Worm (Caenorhabditis elegans) whole organism, L2 larva: Measurements from ENCODE around the gene F16B12.7.

Source experiments
- C34F6.9 ChIP-seq: fragments of 150-350 bp; optimal IDR thresholded peaks from 2 replicates; lab custom pipeline; 2014; ENCODE audit warnings: missing biosample characterization, missing genetic modification characterization
- R02D3.7 ChIP-seq: fragments of 150-350 bp; optimal IDR thresholded peaks from 2 replicates; lab custom pipeline; 2014; ENCODE audit warnings: missing biosample characterization, missing genetic modification characterization
- Y55F3AM.14 ChIP-seq: fragments of 200-800 bp; sonication (Bioruptor generic); optimal IDR thresholded peaks from 2 replicates; lab custom pipeline; 2018; ENCODE audit warnings: mild to moderate bottlenecking, missing genetic modification characterization, missing compliant biosample characterization
- ZK546.5 ChIP-seq: sonication (generic microtip); optimal IDR thresholded peaks from 2 replicates; lab custom pipeline; 2017; ENCODE audit warnings: missing biosample characterization, missing genetic modification characterization
- alr-1 ChIP-seq: fragments of 150-350 bp; optimal IDR thresholded peaks from 2 replicates; lab custom pipeline; 2014; ENCODE audit warnings: missing biosample characterization, missing genetic modification characterization
- aly-2 ChIP-seq: fragments of 150-350 bp; optimal IDR thresholded peaks from 2 replicates; lab custom pipeline; 2014; ENCODE audit warnings: missing biosample characterization, missing genetic modification characterization
- blmp-1 ChIP-seq: sonication (generic microtip); optimal IDR thresholded peaks from 2 replicates; lab custom pipeline; 2017; ENCODE audit warnings: missing genetic modification characterization, mild to moderate bottlenecking, missing compliant biosample characterization, antibody characterized with exemption, moderate library complexity; ENCODE audit not compliant: insufficient read depth
- ceh-16 ChIP-seq: fragments of 150-350 bp; optimal IDR thresholded peaks from 2 replicates; lab custom pipeline; 2014; ENCODE audit warnings: missing biosample characterization, missing genetic modification characterization
- crh-2 ChIP-seq: sonication (generic microtip); optimal IDR thresholded peaks from 2 replicates; lab custom pipeline; 2017; ENCODE audit warnings: missing biosample characterization, missing genetic modification characterization
- egl-27 ChIP-seq: sonication (generic microtip); optimal IDR thresholded peaks from 3 replicates; lab custom pipeline; 2017; ENCODE audit warnings: missing biosample characterization, missing genetic modification reagents, missing genetic modification characterization
- elt-1 ChIP-seq: fragments of 150-350 bp; optimal IDR thresholded peaks from 2 replicates; lab custom pipeline; 2014; ENCODE audit warnings: missing biosample characterization, missing genetic modification characterization
- elt-3 ChIP-seq: sonication (generic microtip); optimal IDR thresholded peaks from 2 replicates; lab custom pipeline; 2017; ENCODE audit warnings: missing biosample characterization, missing genetic modification characterization
- fos-1 ChIP-seq: fragments of 150-350 bp; optimal IDR thresholded peaks from 2 replicates; lab custom pipeline; 2014; ENCODE audit warnings: missing biosample characterization, missing genetic modification characterization
- gmeb-1 ChIP-seq: fragments of 150-350 bp; optimal IDR thresholded peaks from 2 replicates; lab custom pipeline; 2014; ENCODE audit warnings: missing biosample characterization, missing genetic modification characterization
- lin-11 ChIP-seq: fragments of 150-350 bp; sonication (generic microtip); optimal IDR thresholded peaks from 2 replicates; lab custom pipeline; 2014; ENCODE audit warnings: missing biosample characterization, missing genetic modification characterization, inconsistent platforms, mixed read lengths
- lin-13 ChIP-seq: fragments of 150-350 bp; optimal IDR thresholded peaks from 2 replicates; lab custom pipeline; 2014; ENCODE audit warnings: missing biosample characterization, missing genetic modification reagents, missing genetic modification characterization
- lin-39 ChIP-seq: fragments of 150-350 bp; optimal IDR thresholded peaks from 2 replicates; lab custom pipeline; 2014; ENCODE audit warnings: missing biosample characterization, missing genetic modification reagents, missing genetic modification characterization
- mab-5 ChIP-seq: fragments of 150-350 bp; optimal IDR thresholded peaks from 2 replicates; lab custom pipeline; 2014; ENCODE audit warnings: missing biosample characterization, missing genetic modification characterization
- mbf-1 ChIP-seq: sonication (generic microtip); optimal IDR thresholded peaks from 2 replicates; lab custom pipeline; 2017; ENCODE audit warnings: missing biosample characterization, missing genetic modification characterization
- nhr-10 ChIP-seq: sonication (generic microtip); optimal IDR thresholded peaks from 2 replicates; lab custom pipeline; 2017; ENCODE audit warnings: missing biosample characterization, missing genetic modification characterization
- nhr-11 ChIP-seq: fragments of 150-350 bp; optimal IDR thresholded peaks from 2 replicates; lab custom pipeline; 2014; ENCODE audit warnings: missing biosample characterization, missing genetic modification characterization
- nhr-12 ChIP-seq: fragments of 150-350 bp; optimal IDR thresholded peaks from 2 replicates; lab custom pipeline; 2014; ENCODE audit warnings: missing biosample characterization, missing genetic modification characterization
- nhr-129 ChIP-seq: fragments of 150-350 bp; optimal IDR thresholded peaks from 2 replicates; lab custom pipeline; 2014; ENCODE audit warnings: missing biosample characterization, missing genetic modification characterization
- nhr-21 ChIP-seq: fragments of 150-350 bp; optimal IDR thresholded peaks from 2 replicates; lab custom pipeline; 2014; ENCODE audit warnings: missing biosample characterization, missing genetic modification characterization
- nhr-23 ChIP-seq: fragments of 150-350 bp; optimal IDR thresholded peaks from 2 replicates; lab custom pipeline; 2014; ENCODE audit warnings: missing biosample characterization, missing genetic modification reagents, missing genetic modification characterization
- nhr-237 ChIP-seq: fragments of 150-350 bp; optimal IDR thresholded peaks from 2 replicates; lab custom pipeline; 2014; ENCODE audit warnings: missing biosample characterization, missing genetic modification characterization
- nhr-25 ChIP-seq: fragments of 150-350 bp; sonication (generic microtip); optimal IDR thresholded peaks from 3 replicates; lab custom pipeline; 2014; ENCODE audit warnings: missing biosample characterization, missing genetic modification characterization
- nhr-6 ChIP-seq: fragments of 150-350 bp; optimal IDR thresholded peaks from 2 replicates; lab custom pipeline; 2014; ENCODE audit warnings: missing biosample characterization, missing genetic modification characterization
- nhr-77 ChIP-seq: fragments of 150-350 bp; optimal IDR thresholded peaks from 2 replicates; lab custom pipeline; 2014; ENCODE audit warnings: missing biosample characterization, missing genetic modification characterization
- peb-1 ChIP-seq: fragments of 150-350 bp; optimal IDR thresholded peaks from 2 replicates; lab custom pipeline; 2014; ENCODE audit warnings: missing biosample characterization, missing genetic modification characterization
- sem-4 ChIP-seq: fragments of 150-350 bp; optimal IDR thresholded peaks from 2 replicates; lab custom pipeline; 2014; ENCODE audit warnings: missing biosample characterization, missing genetic modification reagents, missing genetic modification characterization
- skn-1 ChIP-seq: sonication (generic microtip); optimal IDR thresholded peaks from 2 replicates; lab custom pipeline; 2017; ENCODE audit warnings: missing biosample characterization, missing genetic modification characterization
- sma-3 ChIP-seq: sonication (generic microtip); optimal IDR thresholded peaks from 2 replicates; lab custom pipeline; 2016; ENCODE audit warnings: missing genetic modification reagents, missing genetic modification characterization, missing compliant biosample characterization
- sma-9 ChIP-seq, 2 experiments: fragments of 150-350 bp in 1 of 2; sonication (generic microtip) in 1 of 2; optimal IDR thresholded peaks; 2 replicates each; lab custom pipeline; 2014 to 2016; ENCODE audit warnings: missing genetic modification characterization in 2 of 2, mild to moderate bottlenecking in 1 of 2, missing biosample characterization in 1 of 2, missing compliant biosample characterization in 1 of 2, missing genetic modification reagents in 1 of 2, moderate library complexity in 1 of 2
- snpc-4 ChIP-seq: fragments of 150-350 bp; optimal IDR thresholded peaks from 2 replicates; lab custom pipeline; 2014; ENCODE audit warnings: missing biosample characterization, missing genetic modification characterization
- unc-39 ChIP-seq: fragments of 150-350 bp; optimal IDR thresholded peaks from 2 replicates; lab custom pipeline; 2014; ENCODE audit warnings: missing biosample characterization, missing genetic modification characterization
- unc-55 ChIP-seq: fragments of 150-350 bp; sonication (generic microtip); optimal IDR thresholded peaks from 3 replicates; lab custom pipeline; 2014; ENCODE audit warnings: missing biosample characterization, missing genetic modification reagents, missing genetic modification characterization
- unc-62 ChIP-seq: fragments of 150-350 bp; optimal IDR thresholded peaks from 2 replicates; lab custom pipeline; 2014; ENCODE audit warnings: missing biosample characterization, missing genetic modification reagents, missing genetic modification characterization
- zag-1 ChIP-seq: fragments of 150-350 bp; optimal IDR thresholded peaks from 2 replicates; lab custom pipeline; 2014; ENCODE audit warnings: missing biosample characterization, missing genetic modification characterization
- ztf-1 ChIP-seq: fragments of 200-800 bp; sonication (Bioruptor generic); conservative IDR thresholded peaks from 2 replicates; pipeline ENCODE4 v1.3.6; 2022; ENCODE audit warnings: missing genetic modification characterization, missing compliant biosample characterization
- ztf-11 ChIP-seq: sonication (generic microtip); optimal IDR thresholded peaks from 2 replicates; lab custom pipeline; 2017; ENCODE audit warnings: missing biosample characterization, missing genetic modification characterization
- ztf-4 ChIP-seq: fragments of 150-350 bp; optimal IDR thresholded peaks from 2 replicates; lab custom pipeline; 2014; ENCODE audit warnings: missing biosample characterization, missing genetic modification characterization

F16B12.7 gene

ce11 chrX:14134244-14134643, 25.9 kb downstream of the F16B12.7 start, which contains the start of gene F28H6.8:
Gene F28H6.8 (minus strand): TSS chrX:14134344.
- TF ChIP-seq nhr-10 (tag; lab: Kevin White, UChicago) (no peak), blmp-1 (tag; lab: Kevin White, UChicago) (no peak), ztf-4 (no peak), lin-11 (tag; lab: Kevin White, UChicago) (no peak), peb-1 (no peak), skn-1 (no peak), sma-9 (GFP tag; optimal IDR thresholded peaks at IDR 0.05; lab: Kevin White, UChicago) (no peak), sma-9 (tag; optimal IDR thresholded peaks at IDR 0.05; lab: Kevin White, UChicago) (no peak), nhr-129 (tag; lab: Kevin White, UChicago) (no peak), Y55F3AM.14 (GFP tag; lab: Kevin White, UChicago) (no peak), ceh-16 (tag; lab: Kevin White, UChicago) (no peak), unc-55 (no peak), mab-5 (no peak), nhr-77 (tag; lab: Kevin White, UChicago) (no peak), nhr-6 (tag; lab: Kevin White, UChicago) (no peak), nhr-23 (no peak)

ce11 chrX:14134883-14135282, 26.5 kb downstream of the F16B12.7 start:
- TF ChIP-seq sma-3 (GFP tag; lab: Kevin White, UChicago) = peak; percentile 2
- peak; percentile 7 for TF ChIP-seq lin-13 (GFP tag; lab: Kevin White, UChicago)
- no peak for TF ChIP-seq alr-1 (tag; lab: Kevin White, UChicago)

ce11 chrX:14136795-14137194, 28.4 kb downstream of the F16B12.7 start:
- TF ChIP-seq sma-3 (GFP tag; lab: Kevin White, UChicago) (peak; percentile 20), crh-2 (tag; lab: Kevin White, UChicago) (peak; percentile 5)

- TF ChIP-seq unc-55 (no peak), blmp-1 (tag; lab: Kevin White, UChicago) (no peak), lin-13 (GFP tag; lab: Kevin White, UChicago) (no peak), mab-5 (no peak), fos-1 (tag; lab: Kevin White, UChicago) (no peak), Y55F3AM.14 (GFP tag; lab: Kevin White, UChicago) (no peak), nhr-6 (tag; lab: Kevin White, UChicago) (no peak), R02D3.7 (tag; lab: Kevin White, UChicago) (no peak), unc-62 (GFP tag; lab: Kevin White, UChicago) (no peak), mbf-1 (tag; lab: Kevin White, UChicago) (no peak), sem-4 (tag; lab: Kevin White, UChicago) (no peak), ztf-11 (tag; lab: Kevin White, UChicago) (no peak), unc-39 (no peak), nhr-12 (tag; lab: Kevin White, UChicago) (no peak), ztf-1 (no peak), nhr-25 (tag; lab: Kevin White, UChicago) (no peak)
These were observed 31.7 kb downstream of the F16B12.7 start, which contains the start of gene nkat-1 for ce11 chrX:14140040-14140439. Gene nkat-1 (minus strand): TSS chrX:14140140.

- TF ChIP-seq C34F6.9 (tag; lab: Kevin White, UChicago) (peak; percentile 24), zag-1 (tag; lab: Kevin White, UChicago) (no peak)
These were observed 33.0 kb downstream of the F16B12.7 start for ce11 chrX:14141344-14141841.

- TF ChIP-seq R02D3.7 (tag; lab: Kevin White, UChicago) = no peak
- TF ChIP-seq lin-39 (tag; lab: Kevin White, UChicago) = no peak
- no peak for TF ChIP-seq nhr-129 (tag; lab: Kevin White, UChicago)
- TF ChIP-seq nhr-21 (tag; lab: Kevin White, UChicago) = no peak
- no peak for TF ChIP-seq C34F6.9 (tag; lab: Kevin White, UChicago)
- no peak for TF ChIP-seq alr-1 (tag; lab: Kevin White, UChicago)
- no peak for TF ChIP-seq egl-27 (tag; lab: Kevin White, UChicago)
- TF ChIP-seq nhr-11 (tag; lab: Kevin White, UChicago) = no peak
- TF ChIP-seq aly-2 (tag; lab: Kevin White, UChicago) = no peak
- TF ChIP-seq elt-3 = no peak
- TF ChIP-seq ztf-1 = no peak
- no peak for TF ChIP-seq gmeb-1 (tag; lab: Kevin White, UChicago)
- no peak for TF ChIP-seq snpc-4 (tag; lab: Kevin White, UChicago)
- no peak for TF ChIP-seq ZK546.5 (tag; lab: Kevin White, UChicago)
- no peak for TF ChIP-seq peb-1
- TF ChIP-seq ceh-16 (tag; lab: Kevin White, UChicago) = no peak
- no peak for TF ChIP-seq nhr-237 (tag; lab: Kevin White, UChicago)
- TF ChIP-seq elt-1 = no peak
These were observed 33.6 kb downstream of the F16B12.7 start, which contains the start of gene ceh-89 for ce11 chrX:14141896-14142392. Gene ceh-89 (plus strand): TSS chrX:14141946.
